Fruit fly (Drosophila melanogaster): ENCODE measurements around the gene CG43965.

The CG43965 gene

dm6 chr3L:8696487-8696954, 29.1 kb downstream of the CG43965 start:
- TF ChIP-seq br (GFP tag; optimal IDR thresholded peaks at IDR 0.05) (peak; percentile 65), Abd-B (GFP tag; optimal IDR thresholded peaks at IDR 0.05) (no peak), psq (GFP tag; optimal IDR thresholded peaks at IDR 0.05) (peak; percentile 64), N (GFP tag; optimal IDR thresholded peaks at IDR 0.05) (no peak), fru (GFP tag; optimal IDR thresholded peaks at IDR 0.05) (peak; percentile 63), Hr83 (GFP tag; optimal IDR thresholded peaks at IDR 0.05; ENCODE audit: poor library complexity, severe bottlenecking) (peak; percentile 99), dsf (GFP tag; optimal IDR thresholded peaks at IDR 0.05; ENCODE audit: borderline replicate concordance) (peak; percentile 30), GATAd (GFP tag; optimal IDR thresholded peaks at IDR 0.05) (no peak), dl (GFP tag; optimal IDR thresholded peaks at IDR 0.05; ENCODE audit: insufficient read depth in 1 of 2, partially characterized antibody in 2 of 2) (no peak), CG32264 (GFP tag; optimal IDR thresholded peaks at IDR 0.05) (no peak), Hnf4 (GFP tag; optimal IDR thresholded peaks at IDR 0.05) (peak; percentile 67), Myc (optimal IDR thresholded peaks at IDR 0.05) (no peak), Hr78 (GFP tag; optimal IDR thresholded peaks at IDR 0.05) (no peak), ey (GFP tag; optimal IDR thresholded peaks at IDR 0.05) (peak; percentile 7), sage (GFP tag; optimal IDR thresholded peaks at IDR 0.05) (peak; percentile 58), pan (optimal IDR thresholded peaks at IDR 0.05) (no peak), Vsx2 (GFP tag; optimal IDR thresholded peaks at IDR 0.05; ENCODE audit: partially characterized antibody) (no peak), dmrt93B (GFP tag; optimal IDR thresholded peaks at IDR 0.05) (peak; percentile 39), Dfd (GFP tag; optimal IDR thresholded peaks at IDR 0.05) (no peak), brk (GFP tag; optimal IDR thresholded peaks at IDR 0.05) (peak; percentile 55), sv (GFP tag; optimal IDR thresholded peaks at IDR 0.05) (no peak), HLH106 (tag; optimal IDR thresholded peaks at IDR 0.05) (peak; percentile 48), Dif (GFP tag; optimal IDR thresholded peaks at IDR 0.05; ENCODE audit: partially characterized antibody) (no peak), Rel (GFP tag; optimal IDR thresholded peaks at IDR 0.05) (peak; percentile 11), Rel (tag; optimal IDR thresholded peaks at IDR 0.05) (peak; percentile 85), usp (GFP tag; optimal IDR thresholded peaks at IDR 0.05) (no peak), tai (GFP tag; optimal IDR thresholded peaks at IDR 0.05) (peak; percentile 89), jim (GFP tag; optimal IDR thresholded peaks at IDR 0.05) (peak; percentile 55), foxo (GFP tag; optimal IDR thresholded peaks at IDR 0.05) (peak in 1 of 2 experiments; percentile 64), CrebA (GFP tag; optimal IDR thresholded peaks at IDR 0.05; ENCODE audit: borderline replicate concordance) (peak; percentile 4), woc (GFP tag; optimal IDR thresholded peaks at IDR 0.05) (no peak), rgr (GFP tag; optimal IDR thresholded peaks at IDR 0.05) (peak; percentile 86), OdsH (GFP tag; optimal IDR thresholded peaks at IDR 0.05) (peak; percentile 78), lola (GFP tag; optimal IDR thresholded peaks at IDR 0.05) (no peak), h (GFP tag; optimal IDR thresholded peaks at IDR 0.05) (peak; percentile 99), CG9705 (GFP tag; optimal IDR thresholded peaks at IDR 0.05) (peak; percentile 42), Jra (GFP tag; optimal IDR thresholded peaks at IDR 0.05) (peak; percentile 54), Sp1 (GFP tag; optimal IDR thresholded peaks at IDR 0.05) (peak; percentile 50), Mio (GFP tag; optimal IDR thresholded peaks at IDR 0.05) (no peak)

DNA sequence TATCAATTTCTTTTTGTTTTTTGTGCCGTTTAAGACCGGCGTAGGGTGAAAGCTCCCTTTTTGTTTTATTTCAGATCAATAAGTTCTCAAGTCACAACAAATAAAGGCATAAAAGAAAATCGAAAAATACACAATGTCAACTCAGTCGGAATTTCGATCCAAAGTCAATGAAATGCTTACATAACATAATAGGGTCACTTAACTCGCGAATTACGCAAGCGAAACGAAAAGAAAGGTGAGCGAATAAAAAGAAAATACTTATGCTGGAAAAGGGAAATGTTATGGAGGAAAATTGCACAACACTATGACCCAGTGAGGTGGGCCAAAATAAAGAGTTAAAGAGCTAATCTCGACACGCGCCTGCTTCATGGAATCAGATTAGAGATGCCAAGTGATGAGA, 29.6 kb downstream of the CG43965 start:
- TF ChIP-seq pan (optimal IDR thresholded peaks at IDR 0.05) (no peak), Dfd (GFP tag; optimal IDR thresholded peaks at IDR 0.05) (no peak), ey (GFP tag; optimal IDR thresholded peaks at IDR 0.05) (no peak), Rel (GFP tag; optimal IDR thresholded peaks at IDR 0.05) (no peak), Rel (tag; optimal IDR thresholded peaks at IDR 0.05) (no peak), CG9705 (GFP tag; optimal IDR thresholded peaks at IDR 0.05) (no peak), tai (GFP tag; optimal IDR thresholded peaks at IDR 0.05) (no peak), sv (GFP tag; optimal IDR thresholded peaks at IDR 0.05) (no peak)
